Fruit fly (Drosophila melanogaster) whole organism, embryonic: ENCODE data around the gene CG43993.

Experiments used
- Adf1 ChIP-seq: fragments of 200-800 bp; sonication (Bioruptor generic); IDR thresholded peaks from 2 replicates; pipeline ENCODE4 v1.3.6; 2022; ENCODE audit warnings: missing biosample characterization, missing genetic modification characterization
- Awh ChIP-seq: fragments of 200-800 bp; sonication (Bioruptor generic); IDR thresholded peaks from 2 replicates; pipeline ENCODE4, ENCODE4 v1.3.6; 2022; ENCODE audit warnings: missing biosample characterization, missing genetic modification characterization
- CG10979 ChIP-seq: fragments of 200-800 bp; sonication (Bioruptor generic); optimal IDR thresholded peaks from 2 replicates; lab custom pipeline; 2018; ENCODE audit warnings: missing biosample characterization, mild to moderate bottlenecking, missing genetic modification characterization, moderate library complexity
- CG11093 ChIP-seq: fragments of 200-800 bp; sonication (Bioruptor generic); IDR thresholded peaks from 3 replicates; pipeline ENCODE4 v1.3.6; 2022; ENCODE audit warnings: missing biosample characterization, missing genetic modification characterization
- CG12219 ChIP-seq: fragments of 200-800 bp; sonication (Bioruptor generic); optimal IDR thresholded peaks from 3 replicates; lab custom pipeline; 2018; ENCODE audit warnings: missing biosample characterization, mild to moderate bottlenecking, missing genetic modification characterization
- CG12236 ChIP-seq: fragments of 200-800 bp; sonication (Bioruptor generic); optimal IDR thresholded peaks from 2 replicates; lab custom pipeline; 2016; ENCODE audit warnings: missing biosample characterization, missing genetic modification characterization
- CG13123 ChIP-seq: fragments of 200-800 bp; sonication (Bioruptor generic); optimal IDR thresholded peaks from 2 replicates; lab custom pipeline; 2016; ENCODE audit warnings: missing biosample characterization, missing genetic modification characterization
- CG17568 ChIP-seq: fragments of 200-800 bp; sonication (Bioruptor generic); optimal IDR thresholded peaks from 2 replicates; lab custom pipeline; 2018; ENCODE audit warnings: missing biosample characterization, mild to moderate bottlenecking, missing genetic modification characterization, moderate library complexity
- CG4854 ChIP-seq: fragments of 200-800 bp; sonication (Bioruptor generic); optimal IDR thresholded peaks from 2 replicates; lab custom pipeline; 2016; ENCODE audit warnings: missing biosample characterization, missing genetic modification characterization, inconsistent platforms
- CG6254 ChIP-seq: fragments of 200-800 bp; sonication (Bioruptor generic); optimal IDR thresholded peaks from 3 replicates; lab custom pipeline; 2017; ENCODE audit warnings: mild to moderate bottlenecking, missing biosample characterization, missing genetic modification reagents, missing genetic modification characterization
- CG7271 ChIP-seq: fragments of 200-800 bp; sonication (Bioruptor generic); optimal IDR thresholded peaks from 2 replicates; lab custom pipeline; 2018; ENCODE audit warnings: missing biosample characterization, mild to moderate bottlenecking, missing genetic modification characterization, moderate library complexity
- CG7556 ChIP-seq: fragments of 200-800 bp; sonication (Bioruptor generic); optimal IDR thresholded peaks from 2 replicates; lab custom pipeline; 2017; ENCODE audit warnings: missing biosample characterization, mild to moderate bottlenecking, missing genetic modification characterization
- CG7786 ChIP-seq: fragments of 200-800 bp; sonication (Bioruptor generic); optimal IDR thresholded peaks from 2 replicates; lab custom pipeline; 2016; ENCODE audit warnings: missing biosample characterization, missing genetic modification characterization
- CG7963 ChIP-seq: fragments of 200-800 bp; sonication (Bioruptor generic); IDR thresholded peaks from 3 replicates; pipeline ENCODE4 v1.3.6; 2022; ENCODE audit warnings: missing biosample characterization, missing genetic modification characterization; ENCODE audit not compliant: partially characterized antibody
- CG9609 ChIP-seq: fragments of 200-800 bp; sonication (Bioruptor generic); optimal IDR thresholded peaks from 3 replicates; lab custom pipeline; 2016; ENCODE audit warnings: missing biosample characterization, missing genetic modification characterization
- CG9876 ChIP-seq: fragments of 200-800 bp; sonication (Bioruptor generic); optimal IDR thresholded peaks from 2 replicates; lab custom pipeline; 2016; ENCODE audit warnings: missing biosample characterization, missing genetic modification characterization
- CoRest ChIP-seq: fragments of 200-800 bp; sonication (Bioruptor generic); optimal IDR thresholded peaks from 3 replicates; lab custom pipeline; 2018; ENCODE audit warnings: missing biosample characterization, mild to moderate bottlenecking, missing genetic modification characterization, moderate library complexity
- Dek ChIP-seq: fragments of 200-800 bp; sonication (Bioruptor generic); optimal IDR thresholded peaks from 3 replicates; lab custom pipeline; 2019; ENCODE audit warnings: missing biosample characterization, mild to moderate bottlenecking, missing genetic modification characterization, moderate library complexity
- Dll ChIP-seq: fragments of 200-800 bp; sonication (Bioruptor generic); IDR thresholded peaks from 4 replicates; pipeline ENCODE4 v1.3.6; 2022; ENCODE audit warnings: missing biosample characterization, missing genetic modification characterization; ENCODE audit not compliant: partially characterized antibody
- Gug ChIP-seq: fragments of 200-800 bp; sonication (Bioruptor generic); IDR thresholded peaks from 4 replicates; pipeline ENCODE4 v1.3.6; 2022; ENCODE audit warnings: missing biosample characterization, missing genetic modification characterization
- H15 ChIP-seq: fragments of 200-800 bp; sonication (Bioruptor generic); IDR thresholded peaks from 3 replicates; pipeline ENCODE4 v1.3.6; 2022; ENCODE audit warnings: missing biosample characterization, missing genetic modification characterization
- HLH54F ChIP-seq: fragments of 200-800 bp; sonication (Bioruptor generic); optimal IDR thresholded peaks from 3 replicates; lab custom pipeline; 2016; ENCODE audit warnings: missing biosample characterization, missing genetic modification characterization
- HmgD ChIP-seq: fragments of 200-800 bp; sonication (Bioruptor generic); optimal IDR thresholded peaks from 3 replicates; lab custom pipeline; 2016; ENCODE audit warnings: missing biosample characterization, missing genetic modification characterization
- Lhr ChIP-seq: fragments of 200-800 bp; sonication (Bioruptor generic); optimal IDR thresholded peaks from 3 replicates; lab custom pipeline; 2017; ENCODE audit warnings: mild to moderate bottlenecking, missing biosample characterization, missing genetic modification reagents, missing genetic modification characterization
- MESR4 ChIP-seq: fragments of 200-800 bp; sonication (Bioruptor generic); optimal IDR thresholded peaks from 2 replicates; lab custom pipeline; 2018; ENCODE audit warnings: missing biosample characterization, mild to moderate bottlenecking, missing genetic modification characterization, moderate library complexity
- Mad ChIP-seq: fragments of 200-800 bp; sonication (Bioruptor generic); optimal IDR thresholded peaks from 2 replicates; lab custom pipeline; 2016; ENCODE audit warnings: missing biosample characterization, missing genetic modification characterization
- Nf-YA ChIP-seq: fragments of 200-800 bp; sonication (Bioruptor generic); IDR thresholded peaks from 2 replicates; pipeline ENCODE4 v1.3.6; 2022; ENCODE audit warnings: missing biosample characterization, missing genetic modification characterization
- Nf-YC ChIP-seq: fragments of 200-800 bp; optimal IDR thresholded peaks from 3 replicates; lab custom pipeline; 2019; ENCODE audit warnings: missing biosample characterization, mild to moderate bottlenecking, missing genetic modification characterization, moderate library complexity
- PHDP ChIP-seq: fragments of 200-800 bp; sonication (Bioruptor generic); optimal IDR thresholded peaks from 3 replicates; lab custom pipeline; 2018; ENCODE audit warnings: missing biosample characterization, mild to moderate bottlenecking, missing genetic modification characterization, moderate library complexity
- Poxn ChIP-seq: fragments of 200-800 bp; sonication (Bioruptor generic); IDR thresholded peaks from 2 replicates; pipeline ENCODE4 v1.3.6; 2022; ENCODE audit warnings: missing biosample characterization, missing genetic modification characterization
- Xrp1 ChIP-seq: fragments of 200-800 bp; sonication (Bioruptor generic); IDR thresholded peaks from 2 replicates; pipeline ENCODE4 v1.3.6; 2022; ENCODE audit warnings: missing biosample characterization, missing genetic modification characterization
- ab ChIP-seq: fragments of 200-800 bp; sonication (Bioruptor generic); optimal IDR thresholded peaks from 2 replicates; lab custom pipeline; 2016; ENCODE audit warnings: missing biosample characterization, missing genetic modification characterization
- al ChIP-seq: fragments of 200-800 bp; sonication (Bioruptor generic); IDR thresholded peaks from 2 replicates; pipeline ENCODE4 v1.3.6; 2022; ENCODE audit warnings: missing biosample characterization, missing genetic modification characterization
- az2 ChIP-seq: fragments of 200-800 bp; sonication (Bioruptor generic); optimal IDR thresholded peaks from 3 replicates; lab custom pipeline; 2016; ENCODE audit warnings: missing biosample characterization, missing genetic modification characterization
- bowl ChIP-seq: fragments of 200-800 bp; sonication (Bioruptor generic); IDR thresholded peaks from 2 replicates; pipeline ENCODE4 v1.3.6; 2022; ENCODE audit warnings: missing biosample characterization, missing genetic modification characterization
- disco-r ChIP-seq: fragments of 200-800 bp; sonication (Bioruptor generic); optimal IDR thresholded peaks from 2 replicates; lab custom pipeline; 2016; ENCODE audit warnings: missing biosample characterization, missing genetic modification characterization
- emc ChIP-seq: fragments of 200-800 bp; sonication (Bioruptor generic); optimal IDR thresholded peaks from 2 replicates; lab custom pipeline; 2016; ENCODE audit warnings: missing biosample characterization, missing genetic modification characterization
- esg ChIP-seq: fragments of 200-800 bp; sonication (Bioruptor generic); conservative IDR thresholded peaks from 2 replicates; pipeline ENCODE4 v1.3.6; 2022; ENCODE audit warnings: missing biosample characterization, missing genetic modification characterization
- ewg ChIP-seq: fragments of 200-800 bp; sonication (Bioruptor generic); optimal IDR thresholded peaks from 3 replicates; lab custom pipeline; 2017; ENCODE audit warnings: mild to moderate bottlenecking, missing biosample characterization, missing genetic modification reagents, missing genetic modification characterization
- gsb ChIP-seq: fragments of 200-800 bp; sonication (Bioruptor generic); IDR thresholded peaks from 2 replicates; pipeline ENCODE4 v1.3.6; 2022; ENCODE audit warnings: missing biosample characterization, missing genetic modification characterization
- gsb-n ChIP-seq: fragments of 200-800 bp; sonication (Bioruptor generic); optimal IDR thresholded peaks from 3 replicates; lab custom pipeline; 2018; ENCODE audit warnings: missing biosample characterization, mild to moderate bottlenecking, missing genetic modification characterization
- h ChIP-seq: fragments of >200 bp; optimal IDR thresholded peaks from 2 replicates; lab custom pipeline; 2017
- ken ChIP-seq: fragments of 200-800 bp; sonication (Bioruptor generic); IDR thresholded peaks from 3 replicates; pipeline ENCODE4 v1.3.6; 2022; ENCODE audit warnings: missing biosample characterization, missing genetic modification characterization
- peb ChIP-seq: fragments of 200-800 bp; sonication (Bioruptor generic); IDR thresholded peaks from 2 replicates; pipeline ENCODE4 v1.3.6; 2022; ENCODE audit warnings: missing biosample characterization, missing genetic modification characterization
- psq ChIP-seq: fragments of 200-800 bp; sonication (Bioruptor generic); optimal IDR thresholded peaks from 2 replicates; lab custom pipeline; 2017; ENCODE audit warnings: missing biosample characterization, missing genetic modification characterization
- sc ChIP-seq, 3 experiments: fragments of >200 bp in 2 of 3; fragments of 200-800 bp in 1 of 3; sonication (Bioruptor generic) in 1 of 3; optimal IDR thresholded peaks; 2 replicates in 2 of 3; 3 replicates in 1 of 3; lab custom pipeline; 2017; ENCODE audit warnings: mild to moderate bottlenecking in 1 of 3, missing biosample characterization in 1 of 3, missing genetic modification characterization in 1 of 3, missing genetic modification reagents in 1 of 3
- scrt ChIP-seq: fragments of 200-800 bp; sonication (Bioruptor generic); optimal IDR thresholded peaks from 2 replicates; lab custom pipeline; 2018; ENCODE audit warnings: missing biosample characterization, mild to moderate bottlenecking, missing genetic modification characterization, moderate library complexity
- tin ChIP-seq: fragments of 200-800 bp; sonication (Bioruptor generic); optimal IDR thresholded peaks from 3 replicates; lab custom pipeline; 2016; ENCODE audit warnings: missing biosample characterization, missing genetic modification characterization
- zfh2 ChIP-seq: fragments of 200-800 bp; sonication (Bioruptor generic); optimal IDR thresholded peaks from 2 replicates; lab custom pipeline; 2016; ENCODE audit warnings: missing biosample characterization, missing genetic modification characterization

The CG43993 gene

DNA sequence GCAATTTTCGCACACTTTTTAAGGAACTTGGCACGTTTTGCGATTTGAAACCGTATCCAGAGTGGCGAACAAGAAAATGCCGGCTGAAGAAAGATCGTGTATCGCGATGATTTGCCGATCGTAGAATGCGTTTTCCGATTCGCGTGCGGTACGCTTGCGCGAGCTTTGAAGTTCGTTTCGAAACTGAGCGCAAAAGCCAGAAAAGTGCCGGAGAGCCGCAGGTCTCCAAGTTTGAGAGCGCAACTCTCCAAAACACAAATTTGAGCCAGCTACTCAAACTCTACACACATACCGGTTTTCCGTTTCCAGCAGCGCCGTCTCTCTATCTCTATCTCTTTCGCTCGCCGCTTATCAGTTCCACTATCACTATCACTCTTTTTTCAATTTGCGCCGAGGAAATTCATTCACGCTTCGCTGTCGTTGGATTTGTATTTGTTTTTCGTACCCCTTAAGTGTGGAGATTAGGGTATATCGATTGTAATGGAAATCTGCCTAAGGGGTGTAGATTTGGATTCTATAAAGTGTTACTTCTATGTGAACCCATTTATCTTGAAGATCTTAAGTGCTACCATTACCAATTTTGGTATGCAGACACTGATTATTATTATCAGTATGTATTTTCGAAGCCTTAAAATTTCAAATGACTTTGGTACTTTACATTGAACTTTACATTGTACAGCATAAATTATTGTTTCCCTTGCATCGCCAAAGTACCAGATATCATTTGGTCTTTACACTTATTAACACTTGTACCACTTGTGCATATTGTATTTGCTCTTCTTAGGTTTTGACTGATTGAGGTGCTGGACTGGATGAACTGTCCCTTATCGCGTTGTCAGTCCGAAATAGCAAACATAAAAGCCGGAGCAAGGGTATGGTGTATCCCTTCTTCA, 24.2 kb downstream of the CG43993 start (continued):
- TF ChIP-seq PHDP (tag; lab: Kevin White, UChicago), result peak; percentile 42
- peak; percentile 85 for TF ChIP-seq CG7556 (GFP tag; lab: Kevin White, UChicago)
- peak; percentile 67 for TF ChIP-seq tin
- TF ChIP-seq Gug (GFP tag; lab: Robert Waterston, UW), result peak; percentile 45; the same call in 3 of the 4 replicates
- TF ChIP-seq CG4854 (GFP tag; lab: Kevin White, UChicago), result peak; percentile 56
- no peak for TF ChIP-seq peb
- TF ChIP-seq CoRest (tag; lab: Kevin White, UChicago), result peak; percentile 80
- TF ChIP-seq CG13123, result peak; percentile 37
- TF ChIP-seq Lhr, result peak; percentile 23
- no peak for TF ChIP-seq sc (optimal IDR thresholded peaks at IDR 0.05; lab: Kevin White, UChicago)
- peak; percentile 71 for TF ChIP-seq sc (GFP tag; optimal IDR thresholded peaks at IDR 0.05; lab: Kevin White, UChicago)
- peak; percentile 21; the same call in 1 of the 2 replicates for TF ChIP-seq al (GFP tag; lab: Robert Waterston, UW)
- TF ChIP-seq CG17568 (GFP tag; lab: Kevin White, UChicago), result no peak
- peak; percentile 58; the same call in 2 of the 3 replicates for TF ChIP-seq ken (GFP tag; lab: Robert Waterston, UW)
- peak; percentile 55 for TF ChIP-seq ewg (GFP tag; lab: Kevin White, UChicago)
- TF ChIP-seq MESR4 (GFP tag; lab: Kevin White, UChicago), result no peak
- no peak for TF ChIP-seq scrt (GFP tag; lab: Kevin White, UChicago)
- peak; percentile 2 for TF ChIP-seq CG9876 (GFP tag; lab: Kevin White, UChicago)
- peak; percentile 3 for TF ChIP-seq HmgD (GFP tag; lab: Kevin White, UChicago)
- peak; percentile 65 for TF ChIP-seq az2 (GFP tag; lab: Kevin White, UChicago)
- TF ChIP-seq gsb (GFP tag; lab: Robert Waterston, UW), result no peak
- TF ChIP-seq emc, result peak; percentile 42
- peak; percentile 64 for TF ChIP-seq esg (GFP tag; lab: Robert Waterston, UW)
- TF ChIP-seq Nf-YC (tag; lab: Kevin White, UChicago), result no peak
- no peak; the same call in 1 of the 2 replicates for TF ChIP-seq Awh (GFP tag; lab: Robert Waterston, UW)
- TF ChIP-seq Xrp1 (GFP tag; lab: Robert Waterston, UW), result peak; percentile 67; the same call in 1 of the 2 replicates
- no peak for TF ChIP-seq h (lab: Kevin White, UChicago)
- TF ChIP-seq CG9609 (GFP tag; lab: Kevin White, UChicago), result peak; percentile 63
- peak; percentile 86 for TF ChIP-seq CG10979 (tag; lab: Kevin White, UChicago)
- TF ChIP-seq ab (GFP tag; lab: Kevin White, UChicago), result no peak
- no peak for TF ChIP-seq CG7271 (tag; lab: Kevin White, UChicago)
- TF ChIP-seq zfh2 (GFP tag; lab: Kevin White, UChicago), result peak; percentile 23
- no peak for TF ChIP-seq Poxn (GFP tag; lab: Robert Waterston, UW)
- TF ChIP-seq CG7963 (GFP tag; lab: Robert Waterston, UW), result no peak
- peak; percentile 5; the same call in 1 of the 2 replicates for TF ChIP-seq Nf-YA (GFP tag; lab: Robert Waterston, UW)
- peak; percentile 23 for TF ChIP-seq Dek
- TF ChIP-seq Mad, result peak; percentile 27
- TF ChIP-seq H15 (GFP tag; lab: Robert Waterston, UW), result peak; percentile 47; the same call in 2 of the 3 replicates
- TF ChIP-seq Adf1 (GFP tag; lab: Robert Waterston, UW), result peak; percentile 55
- no peak; the same call in 2 of the 3 replicates for TF ChIP-seq CG11093 (GFP tag; lab: Robert Waterston, UW)
- TF ChIP-seq gsb-n, result peak; percentile 63
- no peak for TF ChIP-seq psq (GFP tag; lab: Kevin White, UChicago)
- no peak for TF ChIP-seq bowl (GFP tag; lab: Robert Waterston, UW)
- peak; percentile 59 for TF ChIP-seq CG7786 (GFP tag; lab: Kevin White, UChicago)
- TF ChIP-seq Dll (GFP tag; lab: Robert Waterston, UW), result peak; percentile 45; the same call in 1 of the 4 replicates
- peak; percentile 49 for TF ChIP-seq disco-r (GFP tag; lab: Kevin White, UChicago)
- TF ChIP-seq CG12219 (GFP tag; lab: Kevin White, UChicago), result peak; percentile 61
- peak; percentile 45 for TF ChIP-seq HLH54F (GFP tag; lab: Kevin White, UChicago)
- TF ChIP-seq CG6254 (GFP tag; lab: Kevin White, UChicago), result peak; percentile 61
- TF ChIP-seq CG12236, result peak; percentile 65
